Fruit fly (Drosophila melanogaster): ENCODE measurements around the gene CG33093.

CG33093 gene

DNA sequence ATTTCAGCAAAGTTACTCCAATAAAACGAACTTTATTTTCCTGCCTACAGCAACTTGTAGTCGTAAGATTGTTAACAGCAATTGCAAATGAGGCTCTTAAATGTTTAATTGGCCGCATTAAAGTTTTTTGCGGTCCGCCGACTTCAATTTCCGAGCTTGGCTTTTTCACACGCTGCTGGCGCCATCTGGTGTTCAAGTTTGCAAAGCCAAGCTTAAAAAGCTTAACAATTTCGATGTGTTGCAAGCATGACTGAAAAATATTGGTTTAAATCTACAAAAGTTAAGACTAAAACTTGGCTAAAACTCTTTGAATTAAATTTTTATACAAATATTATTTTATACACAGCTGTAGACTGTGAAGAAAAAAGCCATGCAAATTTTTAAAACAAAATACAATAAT lies 33.0 kb upstream of the CG33093 start:
- TF ChIP-seq D1 (tag; optimal IDR thresholded peaks at IDR 0.05), result peak; percentile 24
- no peak for TF ChIP-seq Pif1A (GFP tag; optimal IDR thresholded peaks at IDR 0.05)
- no peak for TF ChIP-seq CG8301 (tag; optimal IDR thresholded peaks at IDR 0.05)
- TF ChIP-seq fd96Ca (GFP tag; IDR thresholded peaks at IDR 0.05), result no peak

DNA sequence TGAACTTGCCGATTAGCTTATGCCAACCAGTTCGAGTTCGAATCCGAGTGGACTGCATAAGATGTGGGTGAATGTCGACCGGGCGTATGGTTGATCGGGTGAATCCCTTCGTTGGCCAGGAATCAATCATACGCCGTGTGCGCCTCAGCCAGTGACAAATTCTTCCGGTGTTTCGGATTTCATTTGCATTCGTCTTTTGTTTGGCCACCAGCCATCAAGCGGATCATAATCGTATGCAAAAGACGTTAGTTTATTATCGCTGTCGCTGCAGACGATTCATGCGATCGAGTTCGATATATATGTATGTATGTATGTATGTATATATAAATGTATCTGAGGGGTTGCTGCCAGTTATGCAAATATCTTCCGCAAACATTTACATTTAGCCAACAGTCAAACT lies 32.4 kb upstream of the CG33093 start:
- TF ChIP-seq rn (GFP tag; IDR thresholded peaks at IDR 0.05) (no peak), Pif1A (GFP tag; optimal IDR thresholded peaks at IDR 0.05) (no peak), CG8159 (tag; optimal IDR thresholded peaks at IDR 0.05) (no peak), CG32121 (GFP tag; IDR thresholded peaks at IDR 0.05) (no peak), CG34367 (tag; optimal IDR thresholded peaks at IDR 0.05) (no peak)

DNA sequence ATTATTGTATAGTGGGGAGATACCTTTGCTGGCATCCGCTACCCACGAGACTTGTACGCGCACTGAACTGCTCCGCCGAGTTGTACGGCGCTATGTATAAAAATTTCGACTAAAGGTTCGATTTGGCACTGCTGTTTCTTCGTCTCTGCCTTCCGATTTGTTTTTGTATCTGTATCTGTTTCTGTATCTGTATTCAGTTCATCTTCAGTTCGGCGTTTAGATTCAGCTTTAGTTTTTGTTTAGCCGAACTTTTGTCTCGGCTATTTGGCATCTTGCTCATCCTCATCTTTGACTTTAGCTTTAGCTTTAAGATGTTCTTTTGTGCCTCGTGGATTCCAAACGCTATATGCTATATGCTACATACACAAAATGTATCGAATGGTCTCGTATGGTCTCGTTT lies 30.8 kb upstream of the CG33093 start, which contains the start of gene sit:
sit (minus strand) TSS at position 71 of the 400 bp plus-strand sequence.
- TF ChIP-seq fd96Ca (GFP tag; IDR thresholded peaks at IDR 0.05), result no peak
- TF ChIP-seq CG4496 (GFP tag; IDR thresholded peaks at IDR 0.05), result no peak
- TF ChIP-seq gl (tag; optimal IDR thresholded peaks at IDR 0.05), result no peak
- TF ChIP-seq CG9948 (tag; optimal IDR thresholded peaks at IDR 0.05), result no peak
- no peak for TF ChIP-seq CG15710 (tag; optimal IDR thresholded peaks at IDR 0.05)
- TF ChIP-seq Snoo (tag; optimal IDR thresholded peaks at IDR 0.05), result no peak
- TF ChIP-seq CG32121 (GFP tag; IDR thresholded peaks at IDR 0.05), result no peak
- no peak for TF ChIP-seq CG8159 (tag; optimal IDR thresholded peaks at IDR 0.05)
- TF ChIP-seq CG10348 (GFP tag; IDR thresholded peaks at IDR 0.05), result no peak
- no peak for TF ChIP-seq EcR (GFP tag; optimal IDR thresholded peaks at IDR 0.05)

DNA sequence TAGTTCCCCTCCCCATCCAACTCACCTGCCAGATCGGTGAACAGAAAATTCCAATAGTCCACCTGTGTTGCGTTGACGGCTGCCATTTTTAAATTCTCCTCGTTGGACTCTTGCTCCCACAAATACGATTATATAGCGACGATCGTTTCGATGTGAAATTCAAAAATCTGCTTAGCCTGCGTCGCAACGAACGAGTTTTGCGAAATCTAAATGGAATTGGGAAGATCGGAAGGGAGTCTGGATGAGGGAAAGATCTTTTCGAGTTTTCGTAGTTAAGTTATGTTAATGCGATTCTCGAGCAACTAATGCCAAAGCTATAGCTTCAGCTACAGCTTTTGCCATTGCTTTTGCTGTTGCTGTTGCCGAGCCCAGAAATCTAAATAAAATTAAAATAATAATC lies 28.5 kb upstream of the CG33093 start:
- TF ChIP-seq Pif1A (GFP tag; optimal IDR thresholded peaks at IDR 0.05), result no peak
- no peak for TF ChIP-seq CG10348 (GFP tag; IDR thresholded peaks at IDR 0.05)
- TF ChIP-seq gl (tag; optimal IDR thresholded peaks at IDR 0.05), result no peak
- no peak for TF ChIP-seq D1 (tag; optimal IDR thresholded peaks at IDR 0.05)
- TF ChIP-seq CG8159 (tag; optimal IDR thresholded peaks at IDR 0.05), result no peak
- TF ChIP-seq EcR (GFP tag; optimal IDR thresholded peaks at IDR 0.05), result no peak
- no peak for TF ChIP-seq CG14655 (GFP tag; optimal IDR thresholded peaks at IDR 0.05)
- no peak for TF ChIP-seq Pif1B (GFP tag; optimal IDR thresholded peaks at IDR 0.05)
- TF ChIP-seq Snoo (tag; optimal IDR thresholded peaks at IDR 0.05), result no peak
- no peak for TF ChIP-seq CG32121 (GFP tag; IDR thresholded peaks at IDR 0.05)
- TF ChIP-seq rn (GFP tag; IDR thresholded peaks at IDR 0.05), result no peak
- TF ChIP-seq fd96Ca (GFP tag; IDR thresholded peaks at IDR 0.05), result no peak
- TF ChIP-seq CG9948 (tag; optimal IDR thresholded peaks at IDR 0.05), result no peak
- no peak for TF ChIP-seq CG15710 (tag; optimal IDR thresholded peaks at IDR 0.05)
- TF ChIP-seq CG17806 (tag; optimal IDR thresholded peaks at IDR 0.05), result no peak
- TF ChIP-seq CG13204 (GFP tag; optimal IDR thresholded peaks at IDR 0.05), result no peak
- no peak for TF ChIP-seq CG34367 (tag; optimal IDR thresholded peaks at IDR 0.05)

DNA sequence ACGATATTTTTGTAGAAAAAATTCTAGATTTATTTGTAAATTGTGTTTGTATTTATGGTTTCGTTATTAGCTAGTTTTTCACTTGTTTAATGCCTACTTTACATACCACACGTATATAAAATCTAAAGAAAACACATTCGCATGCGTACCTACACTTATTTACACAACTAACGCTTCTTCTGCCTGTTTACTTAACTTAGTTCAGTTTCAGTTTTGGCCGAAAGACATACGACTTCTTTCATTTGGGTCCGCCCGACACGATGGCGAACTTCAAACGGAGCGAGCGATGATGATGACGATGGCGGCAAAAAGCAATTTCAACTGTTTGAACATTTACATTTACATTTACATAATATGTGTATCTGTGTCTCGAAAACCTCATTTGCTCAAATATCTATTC lies 26.7 kb upstream of the CG33093 start:
- TF ChIP-seq CG12605 (GFP tag; IDR thresholded peaks at IDR 0.05), result no peak
- TF ChIP-seq CG34367 (tag; optimal IDR thresholded peaks at IDR 0.05), result no peak
- no peak for TF ChIP-seq D1 (tag; optimal IDR thresholded peaks at IDR 0.05)

DNA sequence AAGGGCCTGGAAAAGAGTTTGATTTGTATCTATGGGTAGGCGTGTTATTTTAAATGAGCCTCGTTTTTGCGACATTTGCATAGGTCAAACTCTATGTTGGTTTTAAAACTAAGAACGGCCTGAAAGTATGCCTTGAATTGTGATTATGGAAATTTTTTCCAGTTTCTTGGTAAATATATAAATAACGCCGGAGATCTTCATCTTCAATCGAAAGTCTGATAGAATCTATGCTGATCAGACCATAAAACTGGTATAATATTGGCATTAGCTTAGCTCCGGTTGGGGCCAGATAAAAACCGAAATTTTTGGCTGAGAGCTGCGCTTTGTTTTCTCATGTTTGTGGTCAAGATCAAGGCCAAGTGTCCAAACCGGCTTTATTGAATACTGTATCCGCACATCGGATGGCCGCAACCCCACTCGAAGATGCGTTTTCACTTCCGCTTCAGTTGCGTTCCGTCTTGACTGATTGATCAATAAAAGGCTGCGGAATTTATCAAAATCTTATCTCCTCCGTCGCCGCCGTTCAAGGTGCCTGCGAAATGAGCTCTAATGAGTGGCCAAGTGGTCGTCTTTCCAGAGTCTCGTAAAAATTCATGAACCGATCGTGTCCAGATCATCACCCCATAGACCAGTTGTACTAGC lies 25.5 kb upstream of the CG33093 start:
- TF ChIP-seq CG32121 (GFP tag; IDR thresholded peaks at IDR 0.05) (no peak), rn (GFP tag; IDR thresholded peaks at IDR 0.05) (no peak), CG17806 (tag; optimal IDR thresholded peaks at IDR 0.05) (no peak), Pif1A (GFP tag; optimal IDR thresholded peaks at IDR 0.05) (no peak), fd96Ca (GFP tag; IDR thresholded peaks at IDR 0.05) (no peak), EcR (GFP tag; optimal IDR thresholded peaks at IDR 0.05) (no peak), Pif1B (GFP tag; optimal IDR thresholded peaks at IDR 0.05) (no peak), CG34367 (tag; optimal IDR thresholded peaks at IDR 0.05) (no peak), CG8301 (tag; optimal IDR thresholded peaks at IDR 0.05) (no peak), CG12605 (GFP tag; IDR thresholded peaks at IDR 0.05) (no peak), CG10348 (GFP tag; IDR thresholded peaks at IDR 0.05) (no peak), CG14655 (GFP tag; optimal IDR thresholded peaks at IDR 0.05) (no peak), Snoo (tag; optimal IDR thresholded peaks at IDR 0.05) (no peak), CG4496 (GFP tag; IDR thresholded peaks at IDR 0.05) (no peak), gl (tag; optimal IDR thresholded peaks at IDR 0.05) (no peak), CG8159 (tag; optimal IDR thresholded peaks at IDR 0.05) (no peak)

DNA sequence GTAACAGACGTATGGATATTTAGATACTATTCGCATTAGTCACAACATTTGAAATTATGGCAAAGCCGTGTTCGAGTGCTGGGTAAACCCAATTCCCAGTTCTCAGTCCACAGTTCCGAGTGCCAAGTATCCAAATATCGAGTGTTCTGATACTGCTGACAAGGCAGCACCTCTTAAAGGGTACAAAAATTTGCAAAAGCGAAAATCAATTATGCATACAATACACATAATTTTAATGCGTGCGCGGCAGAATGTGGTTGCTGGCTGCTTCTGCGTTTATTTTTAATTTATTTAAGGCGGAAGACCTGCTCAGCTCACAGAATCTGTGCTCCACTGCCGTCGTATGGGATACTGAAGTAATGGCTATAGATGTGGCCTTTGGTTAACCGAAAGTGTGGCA lies 21.0 kb upstream of the CG33093 start:
- TF ChIP-seq CG13204 (GFP tag; optimal IDR thresholded peaks at IDR 0.05), result no peak
- no peak for TF ChIP-seq rn (GFP tag; IDR thresholded peaks at IDR 0.05)
- TF ChIP-seq CG9948 (tag; optimal IDR thresholded peaks at IDR 0.05), result no peak
- TF ChIP-seq EcR (GFP tag; optimal IDR thresholded peaks at IDR 0.05), result no peak
- no peak for TF ChIP-seq Pif1A (GFP tag; optimal IDR thresholded peaks at IDR 0.05)
- TF ChIP-seq CG34367 (tag; optimal IDR thresholded peaks at IDR 0.05), result no peak
- TF ChIP-seq CG12605 (GFP tag; IDR thresholded peaks at IDR 0.05), result no peak
- TF ChIP-seq CG10348 (GFP tag; IDR thresholded peaks at IDR 0.05), result no peak
- no peak for TF ChIP-seq CG32121 (GFP tag; IDR thresholded peaks at IDR 0.05)
- TF ChIP-seq CG8301 (tag; optimal IDR thresholded peaks at IDR 0.05), result no peak
- no peak for TF ChIP-seq Snoo (tag; optimal IDR thresholded peaks at IDR 0.05)
- TF ChIP-seq D1 (tag; optimal IDR thresholded peaks at IDR 0.05), result no peak
- no peak for TF ChIP-seq CG15710 (tag; optimal IDR thresholded peaks at IDR 0.05)

Data from whole organism, pupa.